Fruit fly (Drosophila melanogaster) whole organism, adult: ENCODE data around the gene Nedd4.

ENCODE experiments used
- CG5204 ChIP-seq: fragments of 200-800 bp; sonication (Bioruptor generic); optimal IDR thresholded peaks from 2 replicates; lab custom pipeline; 2016; ENCODE audit warnings: missing biosample characterization, missing genetic modification characterization
- CG7101 ChIP-seq: fragments of 200-800 bp; sonication (Bioruptor generic); optimal IDR thresholded peaks from 2 replicates; lab custom pipeline; 2018; ENCODE audit warnings: missing biosample characterization, mild to moderate bottlenecking, missing genetic modification characterization, moderate library complexity
- Hr96 ChIP-seq: fragments of 200-800 bp; sonication (Bioruptor generic); optimal IDR thresholded peaks from 2 replicates; lab custom pipeline; 2016; ENCODE audit warnings: missing biosample characterization, missing genetic modification characterization
- bab1 ChIP-seq: fragments of 200-800 bp; sonication (Bioruptor generic); optimal IDR thresholded peaks from 3 replicates; lab custom pipeline; 2019; ENCODE audit warnings: missing biosample characterization, mild to moderate bottlenecking, missing genetic modification characterization, moderate library complexity
- tj ChIP-seq: fragments of 200-800 bp; sonication (Bioruptor generic); optimal IDR thresholded peaks from 3 replicates; lab custom pipeline; 2017; ENCODE audit warnings: missing biosample characterization, mild to moderate bottlenecking, missing genetic modification characterization, moderate library complexity

dm6 chr3L:17493807-17494404 is 36.0 kb upstream of the Nedd4 start:
- TF ChIP-seq tj (no peak), CG5204 (GFP tag; lab: Kevin White, UChicago) (no peak), bab1 (no peak), CG7101 (tag; lab: Kevin White, UChicago) (no peak), Hr96 (no peak)
